Fruit fly (Drosophila melanogaster): Measurements from ENCODE around the gene gish.

DNA sequence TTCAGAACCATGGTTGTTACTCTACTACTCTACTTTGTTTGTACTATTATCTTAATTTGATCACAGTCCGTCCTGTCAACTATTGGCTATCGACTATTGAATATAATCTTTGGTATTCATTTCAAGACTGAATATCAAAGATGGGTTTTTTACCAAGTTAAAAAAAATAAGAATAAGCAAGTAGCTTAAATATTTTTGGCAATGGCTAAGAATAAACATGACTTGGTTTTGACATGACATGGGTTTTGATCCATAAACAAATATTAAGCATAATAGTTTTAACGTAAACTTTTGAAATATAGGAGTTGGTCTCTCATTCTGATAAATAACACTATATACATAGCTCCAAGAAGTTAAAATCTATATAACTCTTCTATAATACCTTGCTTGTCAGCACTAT, 30.4 kb upstream of the gish start:
- TF ChIP-seq Met (GFP tag; optimal IDR thresholded peaks at IDR 0.05), result peak; percentile 2
- no peak for TF ChIP-seq Hr39 (GFP tag; optimal IDR thresholded peaks at IDR 0.05)
- TF ChIP-seq Hr38 (GFP tag; optimal IDR thresholded peaks at IDR 0.05), result no peak
- no peak for TF ChIP-seq Gug (GFP tag; IDR thresholded peaks at IDR 0.05)
- peak; percentile 87 for TF ChIP-seq Eip78C (GFP tag)
- TF ChIP-seq CG34406 (GFP tag; optimal IDR thresholded peaks at IDR 0.05), result no peak
